Worm (Caenorhabditis elegans): ENCODE measurements around the gene cyld-1.

Gene cyld-1

DNA sequence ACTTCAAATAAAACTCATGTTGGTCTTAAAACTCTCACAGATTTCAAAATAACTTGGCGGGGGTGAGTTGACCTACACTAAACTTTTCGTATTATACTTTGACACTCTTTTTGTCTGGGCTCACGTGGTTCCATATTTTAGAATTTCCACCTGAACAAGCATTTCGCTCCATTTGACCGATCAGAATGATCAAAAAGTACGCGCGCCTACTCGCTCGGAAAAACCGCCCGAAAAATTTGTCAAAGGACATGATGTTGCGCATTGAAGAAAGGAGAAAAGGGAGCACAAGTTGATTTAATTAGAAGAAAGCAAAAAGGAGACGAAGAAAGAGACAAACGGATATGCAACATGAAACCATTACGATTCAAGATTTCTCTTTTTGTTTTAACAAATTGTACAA lies 24.1 kb downstream of the cyld-1 start (continued):
- no peak for TF ChIP-seq sdz-38 (tag; optimal IDR thresholded peaks at IDR 0.05)
- no peak for TF ChIP-seq dpff-1 (tag; optimal IDR thresholded peaks at IDR 0.05)
- TF ChIP-seq ceh-58 (GFP tag; IDR thresholded peaks at IDR 0.05): no peak

DNA sequence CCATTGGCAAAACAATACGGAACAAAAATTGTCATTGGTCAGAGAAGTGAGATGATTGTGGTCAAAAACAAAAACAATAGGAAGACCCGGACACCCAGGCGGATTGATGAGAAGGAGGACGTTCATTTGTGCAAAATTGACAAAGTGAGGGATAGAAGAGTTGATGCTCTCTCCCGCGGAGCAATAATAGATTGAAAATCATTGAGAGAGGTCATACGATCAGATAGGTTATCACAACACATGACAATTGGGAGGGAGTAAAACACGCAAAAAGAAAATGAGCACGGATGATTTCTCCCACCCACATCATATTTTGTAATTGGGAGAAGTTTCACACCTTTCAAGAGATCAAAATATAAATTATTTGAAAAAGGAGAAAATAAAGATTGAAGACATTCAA lies 24.8 kb downstream of the cyld-1 start:
- TF ChIP-seq F23B12.7 (tag; optimal IDR thresholded peaks at IDR 0.05; ENCODE audit: insufficient read depth): no peak
- no peak for TF ChIP-seq mxl-1 (tag; optimal IDR thresholded peaks at IDR 0.05)
- no peak for TF ChIP-seq bed-1 (GFP tag; IDR thresholded peaks at IDR 0.05)
- TF ChIP-seq T26A5.8 (tag; optimal IDR thresholded peaks at IDR 0.05): no peak
- no peak for TF ChIP-seq Y53G8AR.9 (GFP tag; conservative IDR thresholded peaks at IDR 0.05)

DNA sequence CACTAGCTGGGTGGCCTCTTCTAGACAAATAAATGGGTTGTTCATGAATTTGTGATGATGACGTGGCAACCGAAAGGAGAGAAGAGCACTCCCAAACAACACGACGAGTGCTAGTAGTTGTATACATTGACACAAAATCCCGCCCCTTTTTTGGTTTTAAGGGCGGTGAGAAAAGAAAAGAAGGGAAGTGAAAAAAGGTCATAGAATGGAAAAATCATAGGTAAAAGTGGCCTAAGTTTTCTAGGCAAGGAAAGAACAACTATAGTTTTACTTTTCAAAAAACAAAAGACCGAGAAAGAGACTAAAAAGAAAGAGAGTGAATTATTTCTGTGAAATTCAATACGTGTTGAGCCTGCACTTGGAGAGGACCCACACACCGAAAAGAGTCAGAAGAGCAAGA lies 31.6 kb downstream of the cyld-1 start, which contains the start of gene ZK757.2:
TSS of gene ZK757.2 (minus strand) at position 101 of the 400 bp plus-strand sequence.
- TF ChIP-seq ZK185.1 (tag; optimal IDR thresholded peaks at IDR 0.05; ENCODE audit: poor library complexity, severe bottlenecking) (no peak), K11D2.4 (GFP tag; IDR thresholded peaks at IDR 0.05) (no peak), ceh-79 (tag; optimal IDR thresholded peaks at IDR 0.05) (no peak), ccch-3 (GFP tag; optimal IDR thresholded peaks at IDR 0.05) (no peak), C17E4.6 (GFP tag; IDR thresholded peaks at IDR 0.05) (no peak)

DNA sequence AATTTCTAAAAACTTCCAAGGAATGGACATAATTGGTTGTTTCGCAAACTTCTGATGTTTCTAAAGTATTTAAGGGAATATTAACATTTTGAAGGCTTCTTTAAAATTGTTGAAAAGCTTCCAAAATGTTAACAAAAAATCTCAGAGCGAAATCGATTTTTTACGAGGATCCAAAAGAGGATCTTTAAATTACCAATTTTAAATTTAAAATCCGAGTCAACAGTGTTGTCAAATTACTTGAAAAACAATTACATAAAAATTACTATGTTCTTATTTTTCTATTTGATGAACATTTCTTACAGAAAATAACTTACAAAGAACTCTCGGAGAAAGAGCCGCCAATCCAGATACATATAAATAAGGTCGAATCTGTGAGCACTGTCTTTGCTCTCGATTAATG lies 33.5 kb downstream of the cyld-1 start, which contains the start of gene ZK757.10:
TSS of gene ZK757.10 (plus strand) at position 301 of the 400 bp plus-strand sequence.
- TF ChIP-seq ets-4 (GFP tag; optimal IDR thresholded peaks at IDR 0.05): no peak
- no peak for TF ChIP-seq him-1 (tag; optimal IDR thresholded peaks at IDR 0.05)
- TF ChIP-seq F23B12.7 (tag; optimal IDR thresholded peaks at IDR 0.05; ENCODE audit: insufficient read depth): no peak

DNA sequence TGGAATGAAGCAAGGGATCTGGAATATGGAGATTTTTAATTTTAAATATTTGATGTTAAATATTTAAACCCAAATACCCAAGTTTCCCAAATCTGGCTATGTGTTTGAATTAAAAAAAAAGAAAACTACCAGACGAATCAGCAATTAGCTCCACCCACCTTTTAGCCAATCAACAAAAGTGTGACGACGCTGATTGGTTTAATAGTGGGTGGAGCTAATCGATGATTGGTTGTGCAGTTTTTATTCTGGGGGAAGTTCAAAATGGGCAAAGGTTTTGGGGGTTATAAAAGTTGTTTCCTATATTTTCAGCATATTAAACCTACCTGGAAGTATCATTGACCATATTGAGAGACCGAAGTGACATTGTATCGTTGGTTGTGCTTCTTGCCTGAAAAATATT lies 35.9 kb downstream of the cyld-1 start:
- TF ChIP-seq B0261.1 (tag; optimal IDR thresholded peaks at IDR 0.05) (no peak), nhr-27 (tag; optimal IDR thresholded peaks at IDR 0.05) (no peak), attf-3 (GFP tag; conservative IDR thresholded peaks at IDR 0.05) (no peak), ztf-3 (GFP tag; optimal IDR thresholded peaks at IDR 0.05) (no peak), cebp-2 (GFP tag; IDR thresholded peaks at IDR 0.05) (no peak), sea-2 (GFP tag; IDR thresholded peaks at IDR 0.05) (no peak), ama-1 (optimal IDR thresholded peaks at IDR 0.05) (no peak), ama-1 (GFP tag; optimal IDR thresholded peaks at IDR 0.05) (no peak), F49E8.2 (tag; optimal IDR thresholded peaks at IDR 0.05; ENCODE audit: insufficient read depth) (no peak), lin-40 (tag; optimal IDR thresholded peaks at IDR 0.05) (no peak), pha-4 (tag; optimal IDR thresholded peaks at IDR 0.05) (no peak), repo-1 (tag; optimal IDR thresholded peaks at IDR 0.05) (no peak), nhr-179 (tag; optimal IDR thresholded peaks at IDR 0.05) (no peak), hlh-26 (GFP tag; conservative IDR thresholded peaks at IDR 0.05) (no peak)

DNA sequence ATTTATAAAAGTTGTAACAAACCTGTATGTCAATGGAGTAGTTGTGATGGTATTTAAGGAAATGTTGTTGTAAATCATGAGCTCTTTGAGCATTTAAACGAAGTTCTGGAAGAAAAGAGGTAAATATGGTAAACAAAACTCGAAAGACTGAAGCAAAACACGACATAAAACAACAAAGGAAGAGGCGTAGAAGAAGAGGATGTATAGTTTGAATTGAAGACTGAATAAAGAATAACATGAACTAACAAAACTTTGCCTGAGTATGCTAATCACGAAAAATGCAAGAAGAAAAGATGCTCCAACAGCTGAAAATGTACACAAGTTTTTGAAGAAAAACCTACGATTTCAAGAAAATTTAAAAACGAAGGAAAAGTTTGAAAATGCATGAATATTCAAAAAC lies 39.4 kb downstream of the cyld-1 start, which contains the start of gene ZK757.1:
TSS of gene ZK757.1 (minus strand) at position 101 of the 400 bp plus-strand sequence.
- TF ChIP-seq egl-18 (GFP tag; IDR thresholded peaks at IDR 0.05) (no peak), tlf-1 (GFP tag; optimal IDR thresholded peaks at IDR 0.05) (no peak), nhr-90 (tag; optimal IDR thresholded peaks at IDR 0.05) (no peak), attf-3 (GFP tag; conservative IDR thresholded peaks at IDR 0.05) (no peak), nhr-27 (tag; optimal IDR thresholded peaks at IDR 0.05) (no peak), ztf-28 (GFP tag; IDR thresholded peaks at IDR 0.05) (no peak)
